Worm (Caenorhabditis elegans): ENCODE data around the gene php-3.

The php-3 gene

ce11 chrIII:12077456-12077855 lies at the start of gene php-3:
Gene php-3 (minus strand): TSS chrIII:12077556.
- no peak for TF ChIP-seq nhr-237 (tag; optimal IDR thresholded peaks at IDR 0.05)
- TF ChIP-seq lin-11 (tag; optimal IDR thresholded peaks at IDR 0.05): no peak
- TF ChIP-seq nhr-12 (tag; optimal IDR thresholded peaks at IDR 0.05): no peak
- no peak for TF ChIP-seq blmp-1 (tag; optimal IDR thresholded peaks at IDR 0.05; ENCODE audit: insufficient read depth)
- no peak for TF ChIP-seq mbf-1 (tag; optimal IDR thresholded peaks at IDR 0.05)
- no peak for TF ChIP-seq R02D3.7 (tag; optimal IDR thresholded peaks at IDR 0.05)
- TF ChIP-seq alr-1 (tag; optimal IDR thresholded peaks at IDR 0.05): no peak
- TF ChIP-seq C34F6.9 (tag; optimal IDR thresholded peaks at IDR 0.05): no peak
- TF ChIP-seq unc-39 (tag; optimal IDR thresholded peaks at IDR 0.05): no peak
- no peak for TF ChIP-seq fos-1 (tag; optimal IDR thresholded peaks at IDR 0.05)
- no peak for TF ChIP-seq ZK546.5 (tag; optimal IDR thresholded peaks at IDR 0.05)
- no peak for TF ChIP-seq nhr-11 (tag; optimal IDR thresholded peaks at IDR 0.05)
- no peak for TF ChIP-seq unc-55 (GFP tag; optimal IDR thresholded peaks at IDR 0.05)
- no peak for TF ChIP-seq nhr-10 (tag; optimal IDR thresholded peaks at IDR 0.05)

- TF ChIP-seq ztf-1 (GFP tag; conservative IDR thresholded peaks at IDR 0.05) (no peak), ama-1 (optimal IDR thresholded peaks at IDR 0.05) (no peak), R02D3.7 (tag; optimal IDR thresholded peaks at IDR 0.05) (no peak), elt-1 (tag; optimal IDR thresholded peaks at IDR 0.05) (no peak), mab-5 (tag; optimal IDR thresholded peaks at IDR 0.05) (no peak), nhr-10 (tag; optimal IDR thresholded peaks at IDR 0.05) (no peak), mbf-1 (tag; optimal IDR thresholded peaks at IDR 0.05) (no peak), lin-39 (tag; optimal IDR thresholded peaks at IDR 0.05) (no peak), nhr-12 (tag; optimal IDR thresholded peaks at IDR 0.05) (no peak), alr-1 (tag; optimal IDR thresholded peaks at IDR 0.05) (no peak)
Measured at ce11 chrIII:12124392-12124791, 47.0 kb upstream of the php-3 start.

ce11 chrIII:12123427-12123826 lies 46.1 kb upstream of the php-3 start:
- TF ChIP-seq ztf-4 (tag; optimal IDR thresholded peaks at IDR 0.05): no peak
- no peak for TF ChIP-seq unc-39 (tag; optimal IDR thresholded peaks at IDR 0.05)
- no peak for TF ChIP-seq nhr-21 (tag; optimal IDR thresholded peaks at IDR 0.05)
- TF ChIP-seq mab-5 (tag; optimal IDR thresholded peaks at IDR 0.05): no peak
- no peak for TF ChIP-seq C34F6.9 (tag; optimal IDR thresholded peaks at IDR 0.05)

DNA sequence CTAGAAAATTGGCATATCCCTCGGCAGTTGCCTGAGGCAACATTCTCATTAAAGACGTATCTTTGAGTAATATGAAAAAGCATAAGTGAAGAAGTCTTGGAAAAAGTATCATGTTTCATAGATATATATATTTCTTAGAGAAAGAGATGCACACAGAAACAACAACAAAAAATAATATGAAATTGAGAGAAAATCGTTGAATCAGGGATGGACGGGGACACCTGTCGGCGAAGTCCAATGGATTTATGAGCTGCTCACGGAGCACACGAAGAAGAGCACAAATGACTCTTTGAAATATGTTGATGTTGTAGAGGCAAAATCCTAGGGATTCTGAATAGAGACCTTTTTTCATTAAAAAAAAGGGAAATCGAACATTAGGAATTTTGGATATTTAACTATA lies 43.8 kb upstream of the php-3 start:
- TF ChIP-seq F13H6.1 (tag; optimal IDR thresholded peaks at IDR 0.05): peak; percentile 18
- TF ChIP-seq nhr-237 (tag; optimal IDR thresholded peaks at IDR 0.05): no peak

- TF ChIP-seq nhr-21 (tag; optimal IDR thresholded peaks at IDR 0.05): no peak
Measured at ce11 chrIII:12119625-12120024, 42.3 kb upstream of the php-3 start.

DNA sequence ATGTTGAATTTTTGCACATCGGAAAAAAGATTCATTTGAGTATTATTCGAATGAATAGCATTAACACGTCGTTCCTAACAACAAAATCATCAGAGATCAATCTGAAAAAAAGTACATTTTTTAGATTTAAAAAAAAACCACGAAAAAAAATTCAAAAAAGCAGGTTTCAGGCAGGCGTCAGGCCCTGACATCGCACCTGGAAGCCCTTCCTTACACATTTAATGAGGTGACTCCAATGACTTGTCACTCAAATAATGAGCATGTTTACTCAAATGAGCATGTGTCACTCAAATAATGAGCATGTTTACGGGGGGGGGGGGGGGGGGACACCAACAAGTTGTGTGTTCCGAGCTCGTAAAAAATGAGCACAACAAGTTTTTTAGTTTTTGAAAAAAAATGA lies 41.0 kb upstream of the php-3 start, which contains the start of gene lron-12:
Gene lron-12 (minus strand): TSS at position 101 of the 400 bp plus-strand sequence.
- no peak for TF ChIP-seq elt-1 (tag; optimal IDR thresholded peaks at IDR 0.05)
- TF ChIP-seq mdl-1 (tag; optimal IDR thresholded peaks at IDR 0.05): no peak
- no peak for TF ChIP-seq nhr-21 (tag; optimal IDR thresholded peaks at IDR 0.05)
- TF ChIP-seq skn-1 (tag; optimal IDR thresholded peaks at IDR 0.05): no peak
- TF ChIP-seq nhr-12 (tag; optimal IDR thresholded peaks at IDR 0.05): no peak
- TF ChIP-seq nhr-6 (tag; optimal IDR thresholded peaks at IDR 0.05): no peak
- no peak for TF ChIP-seq fos-1 (tag; optimal IDR thresholded peaks at IDR 0.05)
- no peak for TF ChIP-seq nhr-23 (tag; optimal IDR thresholded peaks at IDR 0.05)
- TF ChIP-seq aly-2 (tag; optimal IDR thresholded peaks at IDR 0.05): no peak
- no peak for TF ChIP-seq alr-1 (tag; optimal IDR thresholded peaks at IDR 0.05)
- no peak for TF ChIP-seq Y55F3AM.14 (GFP tag; optimal IDR thresholded peaks at IDR 0.05)
- no peak for TF ChIP-seq lin-39 (tag; optimal IDR thresholded peaks at IDR 0.05)
- no peak for TF ChIP-seq gmeb-1 (tag; optimal IDR thresholded peaks at IDR 0.05)
- TF ChIP-seq blmp-1 (tag; optimal IDR thresholded peaks at IDR 0.05; ENCODE audit: insufficient read depth): no peak
- no peak for TF ChIP-seq R02D3.7 (tag; optimal IDR thresholded peaks at IDR 0.05)
- TF ChIP-seq peb-1 (tag; optimal IDR thresholded peaks at IDR 0.05): no peak
- no peak for TF ChIP-seq lsy-2 (tag; optimal IDR thresholded peaks at IDR 0.05)
- TF ChIP-seq ztf-4 (tag; optimal IDR thresholded peaks at IDR 0.05): no peak
- no peak for TF ChIP-seq nhr-25 (tag; optimal IDR thresholded peaks at IDR 0.05)
- TF ChIP-seq F13H6.1 (tag; optimal IDR thresholded peaks at IDR 0.05): no peak

Measured in whole organism, L2 larva.